Worm (Caenorhabditis elegans) whole organism, L2 larva: Measurements from ENCODE around the gene K12H6.8.

Source experiments
- C34F6.9 ChIP-seq: fragments of 150-350 bp; optimal IDR thresholded peaks from 2 replicates; lab custom pipeline; 2014; ENCODE audit warnings: missing biosample characterization, missing genetic modification characterization
- elt-1 ChIP-seq: fragments of 150-350 bp; optimal IDR thresholded peaks from 2 replicates; lab custom pipeline; 2014; ENCODE audit warnings: missing biosample characterization, missing genetic modification characterization
- nhr-237 ChIP-seq: fragments of 150-350 bp; optimal IDR thresholded peaks from 2 replicates; lab custom pipeline; 2014; ENCODE audit warnings: missing biosample characterization, missing genetic modification characterization
- sma-3 ChIP-seq: sonication (generic microtip); optimal IDR thresholded peaks from 2 replicates; lab custom pipeline; 2016; ENCODE audit warnings: missing genetic modification reagents, missing genetic modification characterization, missing compliant biosample characterization
- snpc-4 ChIP-seq: fragments of 150-350 bp; optimal IDR thresholded peaks from 2 replicates; lab custom pipeline; 2014; ENCODE audit warnings: missing biosample characterization, missing genetic modification characterization
- ztf-11 ChIP-seq: sonication (generic microtip); optimal IDR thresholded peaks from 2 replicates; lab custom pipeline; 2017; ENCODE audit warnings: missing biosample characterization, missing genetic modification characterization

ce11 chrII:2862557-2863035 lies 34.9 kb downstream of the K12H6.8 start:
- TF ChIP-seq snpc-4: no peak
- no peak for TF ChIP-seq nhr-237 (tag; lab: Kevin White, UChicago)
- no peak for TF ChIP-seq ztf-11 (tag; lab: Kevin White, UChicago)
- no peak for TF ChIP-seq C34F6.9 (tag; lab: Kevin White, UChicago)
- no peak for TF ChIP-seq sma-3 (GFP tag; lab: Kevin White, UChicago)
- no peak for TF ChIP-seq elt-1 (tag; lab: Kevin White, UChicago)
